Fruit fly (Drosophila melanogaster): ENCODE measurements around the gene ogre.

Gene ogre

DNA sequence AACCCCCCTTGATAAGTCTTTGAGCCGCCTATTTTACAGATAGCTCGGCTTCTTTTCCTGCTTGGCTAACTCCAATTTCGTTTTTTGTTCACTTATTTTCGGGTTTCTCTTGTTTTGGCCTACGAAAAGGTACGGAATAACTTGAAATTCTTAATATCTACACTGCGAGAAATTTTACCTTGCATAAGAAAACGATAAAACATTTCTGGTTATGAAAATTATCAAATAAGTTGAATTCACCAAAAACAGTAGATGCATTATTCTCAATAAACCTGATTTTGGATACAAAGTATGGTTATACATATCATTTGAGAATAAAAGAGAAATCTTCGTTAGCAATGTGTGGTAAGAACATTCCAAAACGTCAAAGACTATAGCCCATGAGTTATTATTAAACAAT is 9.1 kb downstream of the ogre start (continued):
- TF ChIP-seq CG6854 (GFP tag; optimal IDR thresholded peaks at IDR 0.05) (no peak), CG3919 (GFP tag; optimal IDR thresholded peaks at IDR 0.05) (no peak), cyc (GFP tag; optimal IDR thresholded peaks at IDR 0.05) (peak; percentile 23), fd59A (GFP tag; optimal IDR thresholded peaks at IDR 0.05) (peak; percentile 11), CG11294 (GFP tag; IDR thresholded peaks at IDR 0.05) (no peak), Ets96B (tag; optimal IDR thresholded peaks at IDR 0.05) (peak; percentile 46), CG15336 (GFP tag; IDR thresholded peaks at IDR 0.05) (no peak; the same call in 1 of the 2 replicates), Met (GFP tag; optimal IDR thresholded peaks at IDR 0.05) (peak; percentile 56), CG34406 (GFP tag; optimal IDR thresholded peaks at IDR 0.05) (peak; percentile 38), fd85E (GFP tag; optimal IDR thresholded peaks at IDR 0.05) (no peak), Eip78C (GFP tag) (peak; percentile 77), Ets21C (GFP tag; optimal IDR thresholded peaks at IDR 0.05) (peak; percentile 17), Eip93F (GFP tag; optimal IDR thresholded peaks at IDR 0.05) (no peak), CG1621 (tag; optimal IDR thresholded peaks at IDR 0.05) (no peak), topi (GFP tag; optimal IDR thresholded peaks at IDR 0.05) (peak; percentile 58), salr (GFP tag; optimal IDR thresholded peaks at IDR 0.05) (no peak), net (GFP tag; optimal IDR thresholded peaks at IDR 0.05) (no peak), fkh (GFP tag; optimal IDR thresholded peaks at IDR 0.05) (no peak), CG32006 (GFP tag; optimal IDR thresholded peaks at IDR 0.05) (peak; percentile 37), Hr38 (GFP tag; optimal IDR thresholded peaks at IDR 0.05) (no peak), CG16779 (tag; optimal IDR thresholded peaks at IDR 0.05) (no peak), CG8119 (GFP tag; IDR thresholded peaks at IDR 0.05) (0 out of 3 replicates have a peak, but pooled peaks have one; percentile 24), CG11902 (GFP tag; optimal IDR thresholded peaks at IDR 0.05) (no peak), vri (GFP tag; optimal IDR thresholded peaks at IDR 0.05) (no peak), acj6 (GFP tag; optimal IDR thresholded peaks at IDR 0.05) (peak; percentile 43), CG8319 (GFP tag; optimal IDR thresholded peaks at IDR 0.05) (no peak), Eip75B (GFP tag; optimal IDR thresholded peaks at IDR 0.05) (peak; percentile 36)

DNA sequence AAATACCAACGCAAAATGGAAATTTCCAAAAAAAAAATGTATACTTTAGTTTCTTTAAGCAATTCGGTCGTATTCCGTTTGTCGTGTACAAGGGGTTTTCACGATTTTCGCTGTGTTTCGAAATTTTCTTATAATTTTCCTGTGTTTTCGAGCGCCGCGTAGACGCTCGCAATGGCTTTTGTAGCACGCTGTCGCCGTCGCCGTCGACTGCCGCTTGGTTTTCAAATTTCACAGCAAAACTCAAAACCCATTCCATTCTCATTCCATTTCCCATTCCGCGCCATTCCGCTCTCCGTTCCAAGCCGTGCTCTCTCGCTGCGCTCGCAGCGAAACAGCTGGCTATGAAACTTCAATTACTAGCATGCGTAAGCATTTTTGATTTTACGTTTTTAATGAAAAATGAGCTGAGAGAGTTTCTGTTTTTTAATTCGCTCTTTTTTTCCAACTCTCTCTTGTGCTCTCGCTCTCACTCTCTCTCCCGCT is 9.6 kb downstream of the ogre start:
- peak; percentile 59 for TF ChIP-seq CG8119 (GFP tag; IDR thresholded peaks at IDR 0.05)
- TF ChIP-seq dsx (GFP tag; optimal IDR thresholded peaks at IDR 0.05; ENCODE audit: poor library complexity, severe bottlenecking): peak; percentile 17
- TF ChIP-seq CG11294 (GFP tag; IDR thresholded peaks at IDR 0.05): no peak
- peak; percentile 37 for TF ChIP-seq pdm3 (GFP tag; optimal IDR thresholded peaks at IDR 0.05)
- no peak for TF ChIP-seq Sox15 (GFP tag; optimal IDR thresholded peaks at IDR 0.05)
- peak; percentile 4 for TF ChIP-seq CG9139 (GFP tag; optimal IDR thresholded peaks at IDR 0.05)
- no peak for TF ChIP-seq Ets21C (GFP tag; optimal IDR thresholded peaks at IDR 0.05)
- peak; percentile 48 for TF ChIP-seq esn (GFP tag; optimal IDR thresholded peaks at IDR 0.05)
- TF ChIP-seq CG15336 (GFP tag; IDR thresholded peaks at IDR 0.05): no peak
- TF ChIP-seq salr (GFP tag; optimal IDR thresholded peaks at IDR 0.05): no peak
- TF ChIP-seq Hr38 (GFP tag; optimal IDR thresholded peaks at IDR 0.05): no peak
- TF ChIP-seq Blimp-1 (GFP tag; optimal IDR thresholded peaks at IDR 0.05): no peak
- TF ChIP-seq Smox (GFP tag; optimal IDR thresholded peaks at IDR 0.05): peak; percentile 20
- no peak for TF ChIP-seq vri (GFP tag; optimal IDR thresholded peaks at IDR 0.05)
- TF ChIP-seq CG4318 (GFP tag; optimal IDR thresholded peaks at IDR 0.05): no peak
- peak; percentile 54 for TF ChIP-seq CG32006 (GFP tag; optimal IDR thresholded peaks at IDR 0.05)
- no peak for TF ChIP-seq CG11902 (GFP tag; optimal IDR thresholded peaks at IDR 0.05)
- no peak for TF ChIP-seq CG8632 (GFP tag; optimal IDR thresholded peaks at IDR 0.05)
- TF ChIP-seq CG6854 (GFP tag; optimal IDR thresholded peaks at IDR 0.05): peak; percentile 28
- TF ChIP-seq dac (GFP tag; optimal IDR thresholded peaks at IDR 0.05): peak; percentile 12
- peak; percentile 9 for TF ChIP-seq CG10669 (GFP tag; optimal IDR thresholded peaks at IDR 0.05)
- peak; percentile 50; the same call in 2 of the 3 replicates for TF ChIP-seq eg (GFP tag; IDR thresholded peaks at IDR 0.05)
- TF ChIP-seq acj6 (GFP tag; optimal IDR thresholded peaks at IDR 0.05): peak; percentile 1
- TF ChIP-seq CG1621 (tag; optimal IDR thresholded peaks at IDR 0.05): no peak
- peak; percentile 9 for TF ChIP-seq cyc (GFP tag; optimal IDR thresholded peaks at IDR 0.05)
- TF ChIP-seq CG10631 (GFP tag; optimal IDR thresholded peaks at IDR 0.05): peak; percentile 33
- TF ChIP-seq lz (GFP tag; optimal IDR thresholded peaks at IDR 0.05): peak; percentile 51
- no peak for TF ChIP-seq CG3032 (tag; optimal IDR thresholded peaks at IDR 0.05)
- TF ChIP-seq ss (GFP tag; optimal IDR thresholded peaks at IDR 0.05): peak; percentile 27 to 45
- peak; percentile 13 for TF ChIP-seq CG31627 (GFP tag; optimal IDR thresholded peaks at IDR 0.05)
- peak; percentile 27 for TF ChIP-seq svp (GFP tag)
- TF ChIP-seq CG16779 (tag; optimal IDR thresholded peaks at IDR 0.05): peak; percentile 32
- peak; percentile 30 for TF ChIP-seq Eip75B (GFP tag; optimal IDR thresholded peaks at IDR 0.05)
- no peak for TF ChIP-seq fd85E (GFP tag; optimal IDR thresholded peaks at IDR 0.05)
- peak; percentile 32; the same call in 1 of the 2 replicates for TF ChIP-seq Gug (GFP tag; IDR thresholded peaks at IDR 0.05)
- no peak for TF ChIP-seq Lpt (GFP tag; optimal IDR thresholded peaks at IDR 0.05)
- no peak for TF ChIP-seq Eip93F (GFP tag; optimal IDR thresholded peaks at IDR 0.05)
- peak; percentile 72; the same call in 2 of the 3 replicates for TF ChIP-seq CG6163 (GFP tag; IDR thresholded peaks at IDR 0.05)
